Comparison of ENCODE assay signal across 1 fruit fly cellular context in genomic region chr3R:5684550-5685118, dm6.
TF ChIP-seq lines count a peak whose summit lies in the region.

No protein-coding gene starts in this region.

TF ChIP-seq in whole organism, embryonic, 481 proteins besides CTCF, POLR2A, EP300 and RAD21 (continued from another document):
- no peak for TF ChIP-seq Awh (GFP tag; IDR thresholded peaks at IDR 0.05; lab: Robert Waterston, UW)
